Fruit fly (Drosophila melanogaster) whole organism, embryonic: ENCODE data around the gene Irbp18.

Experiments
- Ada2b ChIP-seq: fragments of 200-800 bp; sonication (Bioruptor generic); IDR thresholded peaks from 2 replicates; pipeline ENCODE4 v1.3.6; 2022; ENCODE audit warnings: missing biosample characterization, missing genetic modification characterization
- Blimp-1 ChIP-seq: fragments of 200-800 bp; sonication (Bioruptor generic); optimal IDR thresholded peaks from 3 replicates; lab custom pipeline; 2018; ENCODE audit warnings: missing biosample characterization, missing genetic modification characterization, mild to moderate bottlenecking, moderate library complexity, missing genetic modification reagents
- CG10543 ChIP-seq: fragments of 200-800 bp; sonication (Bioruptor generic); optimal IDR thresholded peaks from 3 replicates; lab custom pipeline; 2017; ENCODE audit warnings: missing biosample characterization, mild to moderate bottlenecking, missing genetic modification characterization, moderate library complexity
- CG10959 ChIP-seq: fragments of 200-800 bp; sonication (Bioruptor generic); IDR thresholded peaks from 2 replicates; pipeline ENCODE4 v1.3.6; 2022; ENCODE audit warnings: missing biosample characterization, missing genetic modification characterization
- CG12071 ChIP-seq: fragments of 200-800 bp; sonication (Bioruptor generic); optimal IDR thresholded peaks from 3 replicates; lab custom pipeline; 2018; ENCODE audit warnings: missing biosample characterization, mild to moderate bottlenecking, missing genetic modification characterization
- CG15696 ChIP-seq: fragments of 200-800 bp; sonication (Bioruptor generic); optimal IDR thresholded peaks from 2 replicates; lab custom pipeline; 2019; ENCODE audit warnings: missing biosample characterization, mild to moderate bottlenecking, missing genetic modification characterization, moderate library complexity
- CG17359 ChIP-seq: fragments of 200-800 bp; sonication (Bioruptor generic); optimal IDR thresholded peaks from 3 replicates; lab custom pipeline; 2018; ENCODE audit warnings: missing biosample characterization, mild to moderate bottlenecking, missing genetic modification characterization, moderate library complexity
- CG17612 ChIP-seq: fragments of 200-800 bp; sonication (Bioruptor generic); IDR thresholded peaks from 2 replicates; pipeline ENCODE4 v1.3.6; 2022; ENCODE audit warnings: missing biosample characterization, missing genetic modification characterization
- CG17802 ChIP-seq: fragments of 200-800 bp; sonication (Bioruptor generic); optimal IDR thresholded peaks from 2 replicates; lab custom pipeline; 2018; ENCODE audit warnings: missing biosample characterization, mild to moderate bottlenecking, missing genetic modification characterization, moderate library complexity
- CG31441 ChIP-seq: fragments of 200-800 bp; sonication (Bioruptor generic); IDR thresholded peaks from 2 replicates; pipeline ENCODE4 v1.3.6; 2022; ENCODE audit warnings: missing biosample characterization, missing genetic modification characterization
- CG3847 ChIP-seq: fragments of 200-800 bp; sonication (Bioruptor generic); IDR thresholded peaks from 2 replicates; pipeline ENCODE4 v1.3.6; 2022; ENCODE audit warnings: missing biosample characterization, missing genetic modification characterization
- CG4282 ChIP-seq: fragments of 200-800 bp; sonication (Bioruptor generic); optimal IDR thresholded peaks from 2 replicates; lab custom pipeline; 2016; ENCODE audit warnings: missing biosample characterization, missing genetic modification characterization
- CG7745 ChIP-seq: fragments of 200-800 bp; sonication (Bioruptor generic); optimal IDR thresholded peaks from 2 replicates; lab custom pipeline; 2018; ENCODE audit warnings: missing biosample characterization, mild to moderate bottlenecking, missing genetic modification characterization, moderate library complexity
- CG8290 ChIP-seq, 3 experiments: fragments of 200-800 bp; sonication (Bioruptor generic); optimal IDR thresholded peaks; 2 replicates each; lab custom pipeline; 2016 to 2019; ENCODE audit warnings: missing biosample characterization in 3 of 3, missing genetic modification characterization in 3 of 3, mild to moderate bottlenecking in 2 of 3, moderate library complexity in 1 of 3
- CG9876 ChIP-seq: fragments of 200-800 bp; sonication (Bioruptor generic); optimal IDR thresholded peaks from 2 replicates; lab custom pipeline; 2016; ENCODE audit warnings: missing biosample characterization, missing genetic modification characterization
- CHES-1-like ChIP-seq: fragments of 200-800 bp; sonication (Bioruptor generic); optimal IDR thresholded peaks from 2 replicates; lab custom pipeline; 2016; ENCODE audit warnings: missing biosample characterization, missing genetic modification characterization
- CTCF ChIP-seq: fragments of 200-800 bp; sonication (Bioruptor generic); optimal IDR thresholded peaks from 2 replicates; lab custom pipeline; 2017; ENCODE audit warnings: missing biosample characterization, mild to moderate bottlenecking, missing genetic modification characterization, moderate library complexity
- Dbx ChIP-seq: fragments of 200-800 bp; sonication (Bioruptor generic); IDR thresholded peaks from 3 replicates; pipeline ENCODE4 v1.3.6; 2022; ENCODE audit warnings: missing biosample characterization, missing genetic modification characterization
- Doc2 ChIP-seq: fragments of 200-800 bp; sonication (Bioruptor generic); IDR thresholded peaks from 2 replicates; pipeline ENCODE4 v1.3.6; 2022; ENCODE audit warnings: missing biosample characterization, missing genetic modification characterization
- HHEX ChIP-seq: fragments of 200-800 bp; sonication (Bioruptor generic); optimal IDR thresholded peaks from 3 replicates; lab custom pipeline; 2017; ENCODE audit warnings: missing biosample characterization, mild to moderate bottlenecking, missing genetic modification characterization, missing genetic modification reagents
- HLH54F ChIP-seq: fragments of 200-800 bp; sonication (Bioruptor generic); optimal IDR thresholded peaks from 3 replicates; lab custom pipeline; 2016; ENCODE audit warnings: missing biosample characterization, missing genetic modification characterization
- Hmx ChIP-seq: fragments of 200-800 bp; sonication (Bioruptor generic); optimal IDR thresholded peaks from 2 replicates; lab custom pipeline; 2016; ENCODE audit warnings: missing biosample characterization, missing genetic modification characterization
- Mad ChIP-seq: fragments of 200-800 bp; sonication (Bioruptor generic); optimal IDR thresholded peaks from 2 replicates; lab custom pipeline; 2016; ENCODE audit warnings: missing biosample characterization, missing genetic modification characterization
- Max ChIP-seq: fragments of 200-800 bp; sonication (Bioruptor generic); optimal IDR thresholded peaks from 2 replicates; lab custom pipeline; 2016; ENCODE audit warnings: missing biosample characterization, mild to moderate bottlenecking, missing genetic modification characterization
- Med ChIP-seq: fragments of 200-800 bp; sonication (Bioruptor generic); peaks from one replicate; lab custom pipeline; 2016; ENCODE audit warnings: missing biosample characterization, missing genetic modification characterization, mild to moderate bottlenecking, inconsistent platforms, moderate library complexity
- Meics ChIP-seq: fragments of 200-800 bp; sonication (Bioruptor generic); optimal IDR thresholded peaks from 2 replicates; lab custom pipeline; 2017; ENCODE audit warnings: missing biosample characterization, mild to moderate bottlenecking, missing genetic modification characterization
- Ravus ChIP-seq: fragments of 200-800 bp; sonication (Bioruptor generic); IDR thresholded peaks from 2 replicates; pipeline ENCODE4 v1.3.6; 2022; ENCODE audit warnings: missing biosample characterization, missing genetic modification characterization
- Side ChIP-seq: fragments of 200-800 bp; sonication (Bioruptor generic); optimal IDR thresholded peaks from 2 replicates; lab custom pipeline; 2016; ENCODE audit warnings: missing biosample characterization, missing genetic modification characterization
- Six4 ChIP-seq: fragments of 200-800 bp; sonication (Bioruptor generic); optimal IDR thresholded peaks from 2 replicates; lab custom pipeline; 2016; ENCODE audit warnings: missing biosample characterization, missing genetic modification characterization
- Trl ChIP-seq, 3 experiments: fragments of >200 bp in 2 of 3; fragments of 200-800 bp in 1 of 3; sonication (Bioruptor generic) in 1 of 3; optimal IDR thresholded peaks; 2 replicates in 1 of 3; 3 replicates in 2 of 3; lab custom pipeline; 2016 to 2017; ENCODE audit warnings: missing biosample characterization in 1 of 3, missing genetic modification characterization in 1 of 3
- ac ChIP-seq: fragments of 200-800 bp; sonication (Bioruptor generic); optimal IDR thresholded peaks from 3 replicates; lab custom pipeline; 2017; ENCODE audit warnings: missing biosample characterization, mild to moderate bottlenecking, missing genetic modification characterization
- ash1 ChIP-seq: fragments of 200-800 bp; sonication (Bioruptor generic); optimal IDR thresholded peaks from 2 replicates; lab custom pipeline; 2018; ENCODE audit warnings: missing biosample characterization, mild to moderate bottlenecking, missing genetic modification characterization
- bab2 ChIP-seq: fragments of 200-800 bp; sonication (Bioruptor generic); optimal IDR thresholded peaks from 2 replicates; lab custom pipeline; 2016; ENCODE audit warnings: missing biosample characterization, missing genetic modification characterization
- caup ChIP-seq: fragments of 200-800 bp; sonication (Bioruptor generic); optimal IDR thresholded peaks from 3 replicates; lab custom pipeline; 2017; ENCODE audit warnings: missing biosample characterization, mild to moderate bottlenecking, missing genetic modification characterization, moderate library complexity; ENCODE audit not compliant: severe bottlenecking
- cg ChIP-seq: fragments of 200-800 bp; sonication (Bioruptor generic); optimal IDR thresholded peaks from 3 replicates; lab custom pipeline; 2019; ENCODE audit warnings: missing biosample characterization, mild to moderate bottlenecking, missing genetic modification characterization, moderate library complexity
- chm ChIP-seq: fragments of 200-800 bp; sonication (Bioruptor generic); IDR thresholded peaks from 2 replicates; pipeline ENCODE4 v1.3.6; 2022; ENCODE audit warnings: missing biosample characterization, missing genetic modification characterization
- en ChIP-seq: fragments of 200-800 bp; sonication (Bioruptor generic); optimal IDR thresholded peaks from 2 replicates; lab custom pipeline; 2016; ENCODE audit warnings: missing biosample characterization, missing genetic modification characterization
- gsb-n ChIP-seq: fragments of 200-800 bp; sonication (Bioruptor generic); optimal IDR thresholded peaks from 3 replicates; lab custom pipeline; 2018; ENCODE audit warnings: missing biosample characterization, mild to moderate bottlenecking, missing genetic modification characterization
- h ChIP-seq: fragments of >200 bp; optimal IDR thresholded peaks from 2 replicates; lab custom pipeline; 2017
- ham ChIP-seq: fragments of 200-800 bp; sonication (Bioruptor generic); IDR thresholded peaks from 2 replicates; pipeline ENCODE4 v1.3.6; 2022; ENCODE audit warnings: missing biosample characterization, missing genetic modification characterization
- hkb ChIP-seq, 2 experiments: fragments of 200-800 bp in 1 of 2; fragments of >200 bp in 1 of 2; sonication (Bioruptor generic) in 1 of 2; IDR thresholded peaks in 1 of 2; optimal IDR thresholded peaks in 1 of 2; 2 replicates each; pipeline versions ENCODE4 v1.3.6 to Lab custom; 2017 to 2022; ENCODE audit warnings: missing biosample characterization in 1 of 2, missing genetic modification characterization in 1 of 2
- pb ChIP-seq: fragments of 200-800 bp; sonication (Bioruptor generic); optimal IDR thresholded peaks from 3 replicates; lab custom pipeline; 2016; ENCODE audit warnings: missing biosample characterization, missing genetic modification characterization
- psq ChIP-seq: fragments of 200-800 bp; sonication (Bioruptor generic); optimal IDR thresholded peaks from 2 replicates; lab custom pipeline; 2017; ENCODE audit warnings: missing biosample characterization, missing genetic modification characterization
- shn ChIP-seq: fragments of 200-800 bp; sonication (Bioruptor generic); optimal IDR thresholded peaks from 3 replicates; lab custom pipeline; 2016; ENCODE audit warnings: missing biosample characterization, missing genetic modification characterization
- slou ChIP-seq: fragments of 200-800 bp; sonication (Bioruptor generic); optimal IDR thresholded peaks from 3 replicates; lab custom pipeline; 2016; ENCODE audit warnings: missing biosample characterization, missing genetic modification characterization
- zen2 ChIP-seq: fragments of 200-800 bp; sonication (Bioruptor generic); IDR thresholded peaks from 3 replicates; pipeline ENCODE4 v1.3.6; 2022; ENCODE audit warnings: missing biosample characterization, missing genetic modification characterization; ENCODE audit not compliant: partially characterized antibody
- zfh2 ChIP-seq: fragments of 200-800 bp; sonication (Bioruptor generic); optimal IDR thresholded peaks from 2 replicates; lab custom pipeline; 2016; ENCODE audit warnings: missing biosample characterization, missing genetic modification characterization

Gene Irbp18

dm6 chr3L:11093046-11093520 is 4.9 kb downstream of the Irbp18 start, which contains the start of gene JIL-1 (continued):
- peak; percentile 40; the same call in 1 of the 2 replicates for TF ChIP-seq ham (GFP tag; lab: Robert Waterston, UW)
- peak; percentile 59 for TF ChIP-seq CG8290 (GFP tag; optimal IDR thresholded peaks at IDR 0.05; lab: Kevin White, UChicago)
- peak; percentile 9 to 74 for TF ChIP-seq CG8290 (tag; optimal IDR thresholded peaks at IDR 0.05; lab: Kevin White, UChicago)
- TF ChIP-seq gsb-n (tag; lab: Kevin White, UChicago) = peak; percentile 32
- peak; percentile 60 for TF ChIP-seq CG10543
- no peak for TF ChIP-seq Hmx

dm6 chr3L:11092610-11092961 is 5.4 kb downstream of the Irbp18 start:
- no peak for TF ChIP-seq hkb (optimal IDR thresholded peaks at IDR 0.05; lab: Kevin White, UChicago)
- TF ChIP-seq hkb (GFP tag; IDR thresholded peaks at IDR 0.05; lab: Robert Waterston, UW) = no peak
- TF ChIP-seq slou (GFP tag; lab: Kevin White, UChicago) = no peak
- TF ChIP-seq Ada2b (GFP tag; lab: Robert Waterston, UW) = no peak
- no peak for TF ChIP-seq CG15696
- TF ChIP-seq CHES-1-like (GFP tag; lab: Kevin White, UChicago) = peak; percentile 3
- TF ChIP-seq Trl (optimal IDR thresholded peaks at IDR 0.05; lab: Kevin White, UChicago) = peak; percentile 34 to 66
- TF ChIP-seq Trl (GFP tag; optimal IDR thresholded peaks at IDR 0.05; lab: Kevin White, UChicago) = no peak
- TF ChIP-seq cg (GFP tag; lab: Kevin White, UChicago) = peak; percentile 89

DNA sequence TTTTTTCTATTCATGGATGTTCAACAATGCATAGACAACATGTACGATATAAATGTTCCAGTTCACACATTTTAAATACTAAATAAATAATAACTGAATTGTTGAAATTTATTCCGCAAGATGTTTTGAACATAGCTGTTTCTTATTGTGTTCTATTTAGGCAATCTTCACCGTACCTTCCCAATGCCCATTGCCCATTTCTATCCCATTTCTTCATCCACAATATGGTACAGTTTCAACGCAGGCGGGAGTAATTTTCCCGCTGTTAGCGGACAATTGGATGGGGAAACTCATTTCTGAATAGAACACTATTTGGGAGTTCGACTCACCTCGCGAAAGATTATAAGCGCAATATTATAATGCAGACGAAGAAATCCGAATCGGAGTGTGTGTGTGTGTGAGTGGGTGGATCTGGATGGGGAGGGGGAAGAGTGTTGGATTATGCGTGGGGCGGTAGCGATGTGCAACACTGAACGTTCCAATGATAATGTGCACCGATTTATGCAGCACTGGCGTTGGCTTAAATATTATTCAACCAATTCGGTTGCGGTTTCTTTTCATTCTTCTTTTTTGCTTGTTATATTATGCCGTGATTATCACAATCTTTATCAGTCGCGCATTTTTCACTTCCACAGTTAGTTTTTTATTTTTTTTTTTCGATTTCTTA is 5.9 kb downstream of the Irbp18 start:
- TF ChIP-seq bab2 = peak; percentile 4
- no peak for TF ChIP-seq Blimp-1 (GFP tag; lab: Kevin White, UChicago)
- peak; percentile 76 for TF ChIP-seq Side
- no peak for TF ChIP-seq ac
- peak; percentile 92 for TF ChIP-seq Med (GFP tag; lab: Kevin White, UChicago)
- TF ChIP-seq Ravus = no peak
- no peak for TF ChIP-seq cg (GFP tag; lab: Kevin White, UChicago)
- TF ChIP-seq CG31441 (GFP tag; lab: Robert Waterston, UW) = no peak
- no peak for TF ChIP-seq CG10959 (GFP tag; lab: Robert Waterston, UW)
- no peak for TF ChIP-seq CG4282 (GFP tag; lab: Kevin White, UChicago)
- peak; percentile 80 for TF ChIP-seq CG3847 (GFP tag; lab: Robert Waterston, UW)
- TF ChIP-seq h = no peak
- TF ChIP-seq shn (GFP tag; lab: Kevin White, UChicago) = peak; percentile 51
- peak; percentile 84 for TF ChIP-seq chm
- peak; percentile 7 for TF ChIP-seq Max (GFP tag; lab: Kevin White, UChicago)
- TF ChIP-seq pb = peak; percentile 20
- TF ChIP-seq HLH54F (GFP tag; lab: Kevin White, UChicago) = peak; percentile 72
- no peak for TF ChIP-seq CTCF (GFP tag; lab: Kevin White, UChicago)
- TF ChIP-seq CG12071 = no peak
- TF ChIP-seq zen2 (GFP tag; lab: Robert Waterston, UW) = no peak
- TF ChIP-seq en (GFP tag; lab: Kevin White, UChicago) = peak; percentile 14
- TF ChIP-seq Meics (GFP tag; lab: Kevin White, UChicago) = peak; percentile 41
- TF ChIP-seq CG7745 = no peak
- TF ChIP-seq CG17802 (tag; lab: Kevin White, UChicago) = peak; percentile 12
- peak; percentile 55 for TF ChIP-seq ash1 (GFP tag; lab: Kevin White, UChicago)
- peak; percentile 28 for TF ChIP-seq Six4
- peak; percentile 63 for TF ChIP-seq caup (GFP tag; lab: Kevin White, UChicago)
- TF ChIP-seq Mad (GFP tag; lab: Kevin White, UChicago) = peak; percentile 45
- peak; percentile 30 for TF ChIP-seq CG17359 (tag; lab: Kevin White, UChicago)
- TF ChIP-seq Dbx (GFP tag; lab: Robert Waterston, UW) = 0 out of 3 replicates have a peak, but pooled peaks have one; percentile 53
- peak; percentile 69 for TF ChIP-seq HHEX (GFP tag; lab: Kevin White, UChicago)
- peak; percentile 51 for TF ChIP-seq zfh2 (GFP tag; lab: Kevin White, UChicago)
- TF ChIP-seq Doc2 (GFP tag; lab: Robert Waterston, UW) = no peak
- TF ChIP-seq psq = peak; percentile 67
- TF ChIP-seq CG9876 (GFP tag; lab: Kevin White, UChicago) = peak; percentile 59
- TF ChIP-seq CG17612 (GFP tag; lab: Robert Waterston, UW) = no peak
